Fruit fly (Drosophila melanogaster): Measurements from ENCODE around the gene CG7017.

CG7017 gene

dm6 chr3L:20240753-20241152 is 28.8 kb upstream of the CG7017 start, which contains the start of gene Clc:
Gene Clc, plus strand, starts transcription at chr3L:20241053.
- TF ChIP-seq Rel (GFP tag; optimal IDR thresholded peaks at IDR 0.05) (no peak), Rel (tag; optimal IDR thresholded peaks at IDR 0.05) (peak; percentile 62), psq (GFP tag; optimal IDR thresholded peaks at IDR 0.05) (no peak), sage (GFP tag; optimal IDR thresholded peaks at IDR 0.05) (no peak)

dm6 chr3L:20237167-20237566 is 25.2 kb upstream of the CG7017 start:
- TF ChIP-seq Dfd (GFP tag; optimal IDR thresholded peaks at IDR 0.05) (peak; percentile 96), dmrt93B (GFP tag; optimal IDR thresholded peaks at IDR 0.05) (no peak)

dm6 chr3L:20231369-20231768 is 19.4 kb upstream of the CG7017 start, which contains the start of gene CG13813:
Gene CG13813, plus strand, starts transcription at chr3L:20231669.
- TF ChIP-seq Hnf4 (GFP tag; optimal IDR thresholded peaks at IDR 0.05) (no peak), ey (GFP tag; optimal IDR thresholded peaks at IDR 0.05) (no peak), usp (GFP tag; optimal IDR thresholded peaks at IDR 0.05) (no peak), h (GFP tag; optimal IDR thresholded peaks at IDR 0.05) (no peak)

- TF ChIP-seq pan (optimal IDR thresholded peaks at IDR 0.05) (no peak), Dif (GFP tag; optimal IDR thresholded peaks at IDR 0.05; ENCODE audit: partially characterized antibody) (peak; percentile 80)
Measured at dm6 chr3L:20230178-20230775, 18.4 kb upstream of the CG7017 start.

- TF ChIP-seq Myc (optimal IDR thresholded peaks at IDR 0.05) (peak; percentile 45), tai (GFP tag; optimal IDR thresholded peaks at IDR 0.05) (no peak), Mio (GFP tag; optimal IDR thresholded peaks at IDR 0.05) (no peak), Vsx2 (GFP tag; optimal IDR thresholded peaks at IDR 0.05; ENCODE audit: partially characterized antibody) (peak; percentile 92), Hr78 (GFP tag; optimal IDR thresholded peaks at IDR 0.05) (no peak), dl (GFP tag; optimal IDR thresholded peaks at IDR 0.05; ENCODE audit: insufficient read depth in 1 of 2, partially characterized antibody in 2 of 2) (peak in 1 of 2 experiments; percentile 54), Hr83 (GFP tag; optimal IDR thresholded peaks at IDR 0.05; ENCODE audit: poor library complexity, severe bottlenecking) (no peak), Dif (GFP tag; optimal IDR thresholded peaks at IDR 0.05; ENCODE audit: partially characterized antibody) (peak; percentile 69), lola (GFP tag; optimal IDR thresholded peaks at IDR 0.05) (no peak)
Measured at dm6 chr3L:20226153-20226552, 14.2 kb upstream of the CG7017 start.

- no peak for TF ChIP-seq CG9705 (GFP tag; optimal IDR thresholded peaks at IDR 0.05)
- TF ChIP-seq br (GFP tag; optimal IDR thresholded peaks at IDR 0.05), result no peak
- TF ChIP-seq lola (GFP tag; optimal IDR thresholded peaks at IDR 0.05), result no peak
- TF ChIP-seq OdsH (GFP tag; optimal IDR thresholded peaks at IDR 0.05), result no peak
- no peak for TF ChIP-seq Rel (GFP tag; optimal IDR thresholded peaks at IDR 0.05)
- no peak for TF ChIP-seq Rel (tag; optimal IDR thresholded peaks at IDR 0.05)
- no peak for TF ChIP-seq Hnf4 (GFP tag; optimal IDR thresholded peaks at IDR 0.05)
Measured at dm6 chr3L:20223398-20223951, 11.6 kb upstream of the CG7017 start, which contains the start of gene CG17147. Gene CG17147, plus strand, starts transcription at chr3L:20223932.

dm6 chr3L:20222617-20223016 is 10.7 kb upstream of the CG7017 start:
- TF ChIP-seq Hr83 (GFP tag; optimal IDR thresholded peaks at IDR 0.05; ENCODE audit: poor library complexity, severe bottlenecking), result no peak
- no peak for TF ChIP-seq N (GFP tag; optimal IDR thresholded peaks at IDR 0.05)
- no peak for TF ChIP-seq fru (GFP tag; optimal IDR thresholded peaks at IDR 0.05)
- no peak for TF ChIP-seq tai (GFP tag; optimal IDR thresholded peaks at IDR 0.05)
- TF ChIP-seq sv (GFP tag; optimal IDR thresholded peaks at IDR 0.05), result no peak
- TF ChIP-seq dmrt93B (GFP tag; optimal IDR thresholded peaks at IDR 0.05), result no peak
- no peak for TF ChIP-seq Dfd (GFP tag; optimal IDR thresholded peaks at IDR 0.05)
- TF ChIP-seq usp (GFP tag; optimal IDR thresholded peaks at IDR 0.05), result no peak

Measured in whole organism, wandering third instar larva.